Worm (Caenorhabditis elegans) whole organism, young adult: ENCODE data around the gene twk-16.

Experiments
- B0035.1 ChIP-seq: sonication (generic microtip); optimal IDR thresholded peaks from 2 replicates; lab custom pipeline; 2016; ENCODE audit warnings: missing genetic modification characterization, mild to moderate bottlenecking, missing compliant biosample characterization, missing genotype, missing genetic modification reagents
- B0336.3 ChIP-seq: fragments of 200-800 bp; sonication (Bioruptor generic); IDR thresholded peaks from 2 replicates; pipeline ENCODE4 v1.3.6; 2022; ENCODE audit warnings: missing genetic modification characterization, missing compliant biosample characterization
- C06A6.2 ChIP-seq: fragments of 200-800 bp; sonication (Bioruptor generic); conservative IDR thresholded peaks from 2 replicates; pipeline ENCODE4 v1.3.6; 2022; ENCODE audit warnings: missing genetic modification characterization, missing compliant biosample characterization
- C17E4.6 ChIP-seq: fragments of 200-800 bp; sonication (Bioruptor generic); IDR thresholded peaks from 2 replicates; pipeline ENCODE4 v1.3.6; 2022; ENCODE audit warnings: missing genetic modification reagents, missing genetic modification characterization, missing compliant biosample characterization
- F22D6.2 ChIP-seq: sonication (generic microtip); optimal IDR thresholded peaks from 2 replicates; lab custom pipeline; 2016; ENCODE audit warnings: mild to moderate bottlenecking, missing genetic modification characterization, missing compliant biosample characterization
- F23B12.7 ChIP-seq: sonication (generic microtip); optimal IDR thresholded peaks from 2 replicates; lab custom pipeline; 2017; ENCODE audit warnings: missing genetic modification characterization, mild to moderate bottlenecking, missing compliant biosample characterization, antibody characterized with exemption, moderate library complexity; ENCODE audit not compliant: insufficient read depth
- F49E8.2 ChIP-seq: sonication (generic microtip); optimal IDR thresholded peaks from 3 replicates; lab custom pipeline; 2017; ENCODE audit warnings: missing genetic modification characterization, mild to moderate bottlenecking, missing compliant biosample characterization, antibody characterized with exemption, moderate library complexity; ENCODE audit not compliant: insufficient read depth
- F57A8.1 ChIP-seq: fragments of 200-800 bp; sonication (Bioruptor generic); optimal IDR thresholded peaks from 2 replicates; lab custom pipeline; 2018; ENCODE audit warnings: mild to moderate bottlenecking, missing genetic modification characterization, moderate library complexity, missing compliant biosample characterization
- F57C9.4 ChIP-seq: sonication (generic microtip); optimal IDR thresholded peaks from 2 replicates; lab custom pipeline; 2017; ENCODE audit warnings: mild to moderate bottlenecking, missing genetic modification characterization, missing compliant biosample characterization
- K11D2.4 ChIP-seq: fragments of 200-800 bp; sonication (Bioruptor generic); IDR thresholded peaks from 2 replicates; pipeline ENCODE4 v1.3.6; 2022; ENCODE audit warnings: missing genetic modification reagents, missing genetic modification characterization, missing compliant biosample characterization
- Y67H2A.10 ChIP-seq: fragments of 200-800 bp; sonication (Bioruptor generic); conservative IDR thresholded peaks from 2 replicates; pipeline ENCODE4 v1.3.6; 2022; ENCODE audit warnings: missing genetic modification reagents, missing genetic modification characterization, missing compliant biosample characterization
- Y95B8A.8 ChIP-seq: fragments of 200-800 bp; sonication (Bioruptor generic); IDR thresholded peaks from 2 replicates; pipeline ENCODE4 v1.3.6; 2022; ENCODE audit warnings: missing genetic modification reagents, missing genetic modification characterization, missing compliant biosample characterization
- ZK185.1 ChIP-seq: sonication (generic microtip); optimal IDR thresholded peaks from 2 replicates; lab custom pipeline; 2016; ENCODE audit warnings: mild to moderate bottlenecking, missing genetic modification characterization, missing compliant biosample characterization; ENCODE audit not compliant: poor library complexity, severe bottlenecking
- atf-7 ChIP-seq: sonication (generic microtip); optimal IDR thresholded peaks from 2 replicates; lab custom pipeline; 2017; ENCODE audit warnings: mild to moderate bottlenecking, missing genetic modification characterization, missing compliant biosample characterization
- bed-1 ChIP-seq: fragments of 200-800 bp; sonication (Bioruptor generic); IDR thresholded peaks from 2 replicates; pipeline ENCODE4 v1.3.6; 2022; ENCODE audit warnings: missing genetic modification reagents, missing genetic modification characterization, missing compliant biosample characterization
- bed-2 ChIP-seq: fragments of 200-800 bp; sonication (Bioruptor generic); IDR thresholded peaks from 2 replicates; pipeline ENCODE4 v1.3.6; 2022; ENCODE audit warnings: missing genetic modification reagents, missing genetic modification characterization, missing compliant biosample characterization
- cebp-2 ChIP-seq: fragments of 200-800 bp; sonication (Bioruptor generic); IDR thresholded peaks from 2 replicates; pipeline ENCODE4 v1.3.6; 2022; ENCODE audit warnings: missing genetic modification characterization, missing compliant biosample characterization
- ceh-100 ChIP-seq: fragments of 200-800 bp; sonication (Bioruptor generic); IDR thresholded peaks from 2 replicates; pipeline ENCODE4 v1.3.6; 2022; ENCODE audit warnings: missing genetic modification reagents, missing genetic modification characterization, missing compliant biosample characterization
- ceh-40 ChIP-seq: fragments of 200-800 bp; sonication (Bioruptor generic); IDR thresholded peaks from 2 replicates; pipeline ENCODE4 v1.3.6; 2022; ENCODE audit warnings: missing genetic modification characterization, missing compliant biosample characterization
- ceh-58 ChIP-seq: fragments of 200-800 bp; sonication (Bioruptor generic); IDR thresholded peaks from 2 replicates; pipeline ENCODE4 v1.3.6; 2022; ENCODE audit warnings: missing genetic modification characterization, missing compliant biosample characterization
- ceh-91 ChIP-seq: fragments of 200-800 bp; sonication (Bioruptor generic); IDR thresholded peaks from 2 replicates; pipeline ENCODE4 v1.3.6; 2022; ENCODE audit warnings: missing genetic modification reagents, missing genetic modification characterization, missing compliant biosample characterization
- chd-7 ChIP-seq: sonication (generic microtip); optimal IDR thresholded peaks from 2 replicates; lab custom pipeline; 2016; ENCODE audit warnings: mild to moderate bottlenecking, missing genetic modification characterization, moderate library complexity, missing compliant biosample characterization
- dpff-1 ChIP-seq: sonication (generic microtip); optimal IDR thresholded peaks from 2 replicates; lab custom pipeline; 2017; ENCODE audit warnings: mild to moderate bottlenecking, missing genetic modification characterization, missing compliant biosample characterization
- dpl-1 ChIP-seq: fragments of 150-350 bp; optimal IDR thresholded peaks from 2 replicates; lab custom pipeline; 2014; ENCODE audit warnings: missing biosample characterization, missing genetic modification reagents, missing genetic modification characterization
- egl-18 ChIP-seq: fragments of 200-800 bp; sonication (Bioruptor generic); IDR thresholded peaks from 2 replicates; pipeline ENCODE4 v1.3.6; 2022; ENCODE audit warnings: missing genetic modification reagents, missing genetic modification characterization, missing compliant biosample characterization
- egrh-3 ChIP-seq: fragments of 200-800 bp; sonication (Bioruptor generic); IDR thresholded peaks from 2 replicates; pipeline ENCODE4 v1.3.6; 2022; ENCODE audit warnings: missing genetic modification reagents, missing genetic modification characterization, missing compliant biosample characterization
- gei-17 ChIP-seq: fragments of 200-800 bp; sonication (Bioruptor generic); optimal IDR thresholded peaks from 2 replicates; lab custom pipeline; 2018; ENCODE audit warnings: mild to moderate bottlenecking, missing genetic modification characterization, missing compliant biosample characterization
- him-1 ChIP-seq: sonication (generic microtip); optimal IDR thresholded peaks from 2 replicates; lab custom pipeline; 2016; ENCODE audit warnings: missing genotype, missing genetic modification reagents, missing genetic modification characterization, missing compliant biosample characterization
- hlh-26 ChIP-seq: fragments of 200-800 bp; sonication (Bioruptor generic); conservative IDR thresholded peaks from 2 replicates; pipeline ENCODE4 v1.3.6; 2022; ENCODE audit warnings: missing genetic modification reagents, missing genetic modification characterization, missing compliant biosample characterization
- hmg-1.2 ChIP-seq: fragments of 200-800 bp; sonication (Bioruptor generic); IDR thresholded peaks from 2 replicates; pipeline ENCODE4 v1.3.6; 2022; ENCODE audit warnings: missing genetic modification reagents, missing genetic modification characterization, missing compliant biosample characterization
- let-526 ChIP-seq: fragments of 200-800 bp; sonication (Bioruptor generic); IDR thresholded peaks from 2 replicates; pipeline ENCODE4 v1.3.6; 2022; ENCODE audit warnings: missing genetic modification reagents, missing genetic modification characterization, missing compliant biosample characterization
- let-607 ChIP-seq, 2 experiments: fragments of 200-800 bp in 1 of 2; sonication (Bioruptor generic) in 1 of 2; sonication (generic microtip) in 1 of 2; optimal IDR thresholded peaks; 2 replicates each; lab custom pipeline; 2016 to 2018; ENCODE audit warnings: mild to moderate bottlenecking in 2 of 2, missing compliant biosample characterization in 2 of 2, missing genetic modification characterization in 2 of 2, moderate library complexity in 2 of 2, missing genotype in 1 of 2
- lsl-1 ChIP-seq: fragments of 200-800 bp; sonication (Bioruptor generic); optimal IDR thresholded peaks from 2 replicates; lab custom pipeline; 2018; ENCODE audit warnings: mild to moderate bottlenecking, missing genetic modification characterization, moderate library complexity, missing compliant biosample characterization
- madf-10 ChIP-seq: sonication (generic microtip); optimal IDR thresholded peaks from 2 replicates; lab custom pipeline; 2016; ENCODE audit warnings: mild to moderate bottlenecking, missing genetic modification characterization, missing compliant biosample characterization
- madf-8 ChIP-seq: fragments of 200-800 bp; sonication (Bioruptor generic); conservative IDR thresholded peaks from 2 replicates; pipeline ENCODE4 v1.3.6; 2022; ENCODE audit warnings: missing genetic modification reagents, missing genetic modification characterization, missing compliant biosample characterization
- mel-28 ChIP-seq: sonication (generic microtip); optimal IDR thresholded peaks from 2 replicates; lab custom pipeline; 2016; ENCODE audit warnings: borderline replicate concordance, mild to moderate bottlenecking, missing genetic modification characterization, missing compliant biosample characterization
- mes-4 ChIP-seq: sonication (generic microtip); optimal IDR thresholded peaks from 2 replicates; lab custom pipeline; 2016; ENCODE audit warnings: missing genotype, missing genetic modification characterization, missing compliant biosample characterization
- mxl-1 ChIP-seq: sonication (generic microtip); optimal IDR thresholded peaks from 2 replicates; lab custom pipeline; 2016; ENCODE audit warnings: missing genetic modification characterization, missing compliant biosample characterization
- nfya-2 ChIP-seq: fragments of 200-800 bp; sonication (Bioruptor generic); IDR thresholded peaks from 2 replicates; pipeline ENCODE4 v1.3.6; 2022; ENCODE audit warnings: missing genetic modification reagents, missing genetic modification characterization, missing compliant biosample characterization
- nhr-90 ChIP-seq: sonication (generic microtip); optimal IDR thresholded peaks from 2 replicates; lab custom pipeline; 2016; ENCODE audit warnings: missing genotype, mild to moderate bottlenecking, missing genetic modification characterization, missing compliant biosample characterization
- pbrm-1 ChIP-seq: fragments of 200-800 bp; sonication (Bioruptor generic); IDR thresholded peaks from 2 replicates; pipeline ENCODE4 v1.3.6; 2022; ENCODE audit warnings: missing genetic modification reagents, missing genetic modification characterization, missing compliant biosample characterization
- pha-4 ChIP-seq: fragments of 150-350 bp; sonication (generic microtip); optimal IDR thresholded peaks from 2 replicates; lab custom pipeline; 2014; ENCODE audit warnings: missing biosample characterization, missing genetic modification reagents, missing genetic modification characterization
- snpc-4 ChIP-seq, 5 experiments: fragments of 150-350 bp in 1 of 5; sonication (generic microtip) in 4 of 5; optimal IDR thresholded peaks; 2 replicates each; lab custom pipeline; 2014 to 2018; ENCODE audit warnings: missing genetic modification characterization in 5 of 5, missing biosample characterization in 3 of 5, antibody characterized with exemption in 2 of 5, mild to moderate bottlenecking in 2 of 5, missing compliant biosample characterization in 2 of 5, missing genotype in 2 of 5, moderate library complexity in 2 of 5, missing genetic modification reagents in 1 of 5
- sptf-2 ChIP-seq: fragments of 200-800 bp; sonication (Bioruptor generic); optimal IDR thresholded peaks from 2 replicates; lab custom pipeline; 2018; ENCODE audit warnings: mild to moderate bottlenecking, missing genetic modification characterization, missing compliant biosample characterization
- tbp1 ChIP-seq: fragments of 200-800 bp; sonication (Bioruptor generic); optimal IDR thresholded peaks from 2 replicates; lab custom pipeline; 2018; ENCODE audit warnings: mild to moderate bottlenecking, missing genetic modification characterization, missing compliant biosample characterization
- unc-130 ChIP-seq: sonication (generic microtip); optimal IDR thresholded peaks from 2 replicates; lab custom pipeline; 2016; ENCODE audit warnings: missing genetic modification reagents, missing genetic modification characterization, missing compliant biosample characterization
- xnd-1 ChIP-seq: sonication (generic microtip); optimal IDR thresholded peaks from 2 replicates; lab custom pipeline; 2016; ENCODE audit warnings: missing genotype, missing genetic modification reagents, missing genetic modification characterization, missing compliant biosample characterization
- ztf-18 ChIP-seq: sonication (generic microtip); optimal IDR thresholded peaks from 2 replicates; lab custom pipeline; 2016; ENCODE audit warnings: missing genotype, mild to moderate bottlenecking, missing genetic modification characterization, missing compliant biosample characterization
- ztf-26 ChIP-seq: sonication (generic microtip); optimal IDR thresholded peaks from 2 replicates; lab custom pipeline; 2017; ENCODE audit warnings: missing genetic modification characterization, missing compliant biosample characterization

Gene twk-16

DNA sequence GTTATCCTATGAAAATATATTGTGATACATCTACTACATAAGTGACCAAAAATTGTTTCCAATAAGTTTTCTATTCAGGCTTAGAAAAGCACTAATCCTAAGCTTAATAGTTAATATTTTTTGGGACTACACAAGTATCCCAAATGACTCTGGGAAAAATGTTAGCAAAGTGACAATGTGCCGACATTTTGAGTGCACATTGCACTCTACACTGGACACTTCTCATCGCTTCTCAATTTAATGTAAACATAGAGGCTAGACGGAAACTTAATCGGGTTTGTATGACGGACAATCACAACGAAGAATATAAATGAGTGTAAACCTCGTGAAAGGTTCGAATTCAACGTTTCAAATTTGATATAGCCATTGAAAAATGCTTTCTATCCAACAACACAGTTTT, 30.8 kb downstream of the twk-16 start (continued):
- peak; percentile 64 for TF ChIP-seq ZK185.1
- peak; percentile 43 for TF ChIP-seq gei-17 (GFP tag; lab: Kevin White, UChicago)
- no peak for TF ChIP-seq ceh-91 (GFP tag; lab: Robert Waterston, UW)
- TF ChIP-seq cebp-2 (GFP tag; lab: Robert Waterston, UW), result no peak
- TF ChIP-seq C06A6.2 (GFP tag; lab: Robert Waterston, UW), result peak; percentile 54
- TF ChIP-seq ceh-40, result no peak
- TF ChIP-seq B0035.1 (tag; lab: Kevin White, UChicago), result peak; percentile 25
- no peak for TF ChIP-seq F49E8.2 (tag; lab: Kevin White, UChicago)
- TF ChIP-seq let-526 (GFP tag; lab: Robert Waterston, UW), result no peak
- TF ChIP-seq hlh-26 (GFP tag; lab: Robert Waterston, UW), result no peak
- TF ChIP-seq ceh-58, result no peak
- TF ChIP-seq chd-7 (tag; lab: Kevin White, UChicago), result no peak
- TF ChIP-seq xnd-1, result no peak
- TF ChIP-seq ztf-18 (tag; lab: Kevin White, UChicago), result no peak
- TF ChIP-seq dpff-1 (tag; lab: Kevin White, UChicago), result no peak
- no peak for TF ChIP-seq let-607 (tag; optimal IDR thresholded peaks at IDR 0.05; lab: Kevin White, UChicago)
- no peak for TF ChIP-seq mxl-1 (tag; lab: Kevin White, UChicago)
- TF ChIP-seq lsl-1 (GFP tag; lab: Kevin White, UChicago), result no peak
- TF ChIP-seq mel-28 (tag; lab: Kevin White, UChicago), result no peak
- TF ChIP-seq egl-18, result no peak
- TF ChIP-seq snpc-4 (GFP tag; optimal IDR thresholded peaks at IDR 0.05; lab: Kevin White, UChicago), result no peak
- TF ChIP-seq snpc-4 (tag; optimal IDR thresholded peaks at IDR 0.05; lab: Kevin White, UChicago), result peak in 1 of 4 experiments; percentile 37
- TF ChIP-seq pha-4 (tag; lab: Kevin White, UChicago), result no peak
- no peak for TF ChIP-seq C17E4.6 (GFP tag; lab: Robert Waterston, UW)
- no peak for TF ChIP-seq unc-130 (GFP tag; lab: Kevin White, UChicago)
- TF ChIP-seq tbp1 (GFP tag; lab: Kevin White, UChicago), result no peak
- no peak for TF ChIP-seq nfya-2 (GFP tag; lab: Robert Waterston, UW)
- no peak for TF ChIP-seq ztf-26 (tag; lab: Kevin White, UChicago)
- TF ChIP-seq him-1, result no peak
- no peak for TF ChIP-seq bed-2 (GFP tag; lab: Robert Waterston, UW)
- TF ChIP-seq madf-8 (GFP tag; lab: Robert Waterston, UW), result no peak
- TF ChIP-seq B0336.3 (GFP tag; lab: Robert Waterston, UW), result no peak; the same call in 1 of the 2 replicates
- TF ChIP-seq F57A8.1 (GFP tag; lab: Kevin White, UChicago), result no peak
- no peak for TF ChIP-seq mes-4 (tag; lab: Kevin White, UChicago)
- TF ChIP-seq hmg-1.2 (GFP tag; lab: Robert Waterston, UW), result no peak
- TF ChIP-seq F57C9.4 (tag; lab: Kevin White, UChicago), result no peak
- TF ChIP-seq Y67H2A.10 (GFP tag; lab: Robert Waterston, UW), result no peak
- no peak for TF ChIP-seq pbrm-1 (GFP tag; lab: Robert Waterston, UW)
- TF ChIP-seq F23B12.7 (tag; lab: Kevin White, UChicago), result no peak
- no peak for TF ChIP-seq bed-1 (GFP tag; lab: Robert Waterston, UW)
- no peak for TF ChIP-seq F22D6.2 (tag; lab: Kevin White, UChicago)
- TF ChIP-seq ceh-100 (GFP tag; lab: Robert Waterston, UW), result no peak
- TF ChIP-seq nhr-90 (tag; lab: Kevin White, UChicago), result no peak
- no peak for TF ChIP-seq atf-7 (tag; lab: Kevin White, UChicago)
- TF ChIP-seq sptf-2 (GFP tag; lab: Kevin White, UChicago), result no peak
- no peak for TF ChIP-seq egrh-3 (GFP tag; lab: Robert Waterston, UW)
- TF ChIP-seq dpl-1 (GFP tag; lab: Kevin White, UChicago), result no peak
- peak; percentile 64; the same call in 1 of the 2 replicates for TF ChIP-seq K11D2.4 (GFP tag; lab: Robert Waterston, UW)
- peak; percentile 19 for TF ChIP-seq madf-10 (tag; lab: Kevin White, UChicago)
- no peak for TF ChIP-seq Y95B8A.8 (GFP tag; lab: Robert Waterston, UW)
